Fruit fly (Drosophila melanogaster) whole organism, embryonic: ENCODE measurements around the gene CG10165.
A peak's percentile ranks its signal among the peaks of the same experiment; 100 is the strongest.

ENCODE experiments used
- ATbp ChIP-seq: fragments of 200-800 bp; sonication (Bioruptor generic); optimal IDR thresholded peaks from 2 replicates; lab custom pipeline; 2017; ENCODE audit warnings: missing biosample characterization, mild to moderate bottlenecking, missing genetic modification characterization, missing genetic modification reagents
- B-H2 ChIP-seq: fragments of 200-800 bp; sonication (Bioruptor generic); optimal IDR thresholded peaks from 2 replicates; lab custom pipeline; 2018; ENCODE audit warnings: missing biosample characterization, mild to moderate bottlenecking, missing genetic modification characterization
- Bdp1 ChIP-seq: fragments of 200-800 bp; sonication (Bioruptor generic); optimal IDR thresholded peaks from 3 replicates; lab custom pipeline; 2016; ENCODE audit warnings: missing biosample characterization, missing genetic modification characterization
- BtbVII ChIP-seq: fragments of 200-800 bp; sonication (Bioruptor generic); optimal IDR thresholded peaks from 3 replicates; lab custom pipeline; 2017; ENCODE audit warnings: missing biosample characterization, mild to moderate bottlenecking, missing genetic modification characterization
- Bteb2 ChIP-seq: fragments of 200-800 bp; sonication (Bioruptor generic); optimal IDR thresholded peaks from 2 replicates; lab custom pipeline; 2016; ENCODE audit warnings: missing biosample characterization, missing genetic modification characterization
- CG11247 ChIP-seq: fragments of 200-800 bp; sonication (Bioruptor generic); IDR thresholded peaks from 2 replicates; pipeline ENCODE4 v1.3.6; 2022; ENCODE audit warnings: missing biosample characterization, missing genetic modification characterization
- CG11504 ChIP-seq: fragments of 200-800 bp; sonication (Bioruptor generic); optimal IDR thresholded peaks from 3 replicates; lab custom pipeline; 2019; ENCODE audit warnings: missing biosample characterization, mild to moderate bottlenecking, missing genetic modification characterization, moderate library complexity
- CG11560 ChIP-seq: fragments of 200-800 bp; sonication (Bioruptor generic); IDR thresholded peaks from 3 replicates; pipeline ENCODE4 v1.3.6; 2022; ENCODE audit warnings: missing biosample characterization, missing genetic modification characterization
- CG11723 ChIP-seq: fragments of 200-800 bp; sonication (Bioruptor generic); optimal IDR thresholded peaks from 2 replicates; lab custom pipeline; 2017; ENCODE audit warnings: missing biosample characterization, mild to moderate bottlenecking, missing genetic modification characterization
- CG12236 ChIP-seq: fragments of 200-800 bp; sonication (Bioruptor generic); optimal IDR thresholded peaks from 2 replicates; lab custom pipeline; 2016; ENCODE audit warnings: missing biosample characterization, missing genetic modification characterization
- CG16813 ChIP-seq: fragments of 200-800 bp; sonication (Bioruptor generic); IDR thresholded peaks from 3 replicates; pipeline ENCODE4 v1.3.6; 2022; ENCODE audit warnings: missing biosample characterization, missing genetic modification characterization; ENCODE audit not compliant: partially characterized antibody
- CG17612 ChIP-seq: fragments of 200-800 bp; sonication (Bioruptor generic); IDR thresholded peaks from 2 replicates; pipeline ENCODE4 v1.3.6; 2022; ENCODE audit warnings: missing biosample characterization, missing genetic modification characterization
- CG2678 ChIP-seq: fragments of 200-800 bp; sonication (Bioruptor generic); optimal IDR thresholded peaks from 3 replicates; lab custom pipeline; 2019; ENCODE audit warnings: missing biosample characterization, mild to moderate bottlenecking, missing genetic modification characterization, moderate library complexity
- CG3065 ChIP-seq: fragments of 200-800 bp; sonication (Bioruptor generic); optimal IDR thresholded peaks from 2 replicates; lab custom pipeline; 2016; ENCODE audit warnings: missing biosample characterization, missing genetic modification characterization
- CG3163 ChIP-seq: fragments of 200-800 bp; sonication (Bioruptor generic); optimal IDR thresholded peaks from 3 replicates; lab custom pipeline; 2016; ENCODE audit warnings: missing biosample characterization, missing genetic modification characterization
- CG32767 ChIP-seq: fragments of 200-800 bp; sonication (Bioruptor generic); IDR thresholded peaks from 2 replicates; pipeline ENCODE4 v1.3.6; 2022; ENCODE audit warnings: missing biosample characterization, missing genetic modification characterization
- CG34422 ChIP-seq: fragments of 200-800 bp; sonication (Bioruptor generic); IDR thresholded peaks from 3 replicates; pipeline ENCODE4 v1.3.6; 2022; ENCODE audit warnings: missing biosample characterization, missing genetic modification characterization
- CG3847 ChIP-seq: fragments of 200-800 bp; sonication (Bioruptor generic); IDR thresholded peaks from 2 replicates; pipeline ENCODE4 v1.3.6; 2022; ENCODE audit warnings: missing biosample characterization, missing genetic modification characterization
- CG7556 ChIP-seq: fragments of 200-800 bp; sonication (Bioruptor generic); optimal IDR thresholded peaks from 2 replicates; lab custom pipeline; 2017; ENCODE audit warnings: missing biosample characterization, mild to moderate bottlenecking, missing genetic modification characterization
- CG9817 ChIP-seq: fragments of 200-800 bp; sonication (Bioruptor generic); optimal IDR thresholded peaks from 2 replicates; lab custom pipeline; 2018; ENCODE audit warnings: missing biosample characterization, mild to moderate bottlenecking, missing genetic modification characterization, moderate library complexity
- CTCF ChIP-seq: fragments of 200-800 bp; sonication (Bioruptor generic); optimal IDR thresholded peaks from 2 replicates; lab custom pipeline; 2017; ENCODE audit warnings: missing biosample characterization, mild to moderate bottlenecking, missing genetic modification characterization, moderate library complexity
- Dip2 ChIP-seq: fragments of 200-800 bp; sonication (Bioruptor generic); IDR thresholded peaks from 2 replicates; pipeline ENCODE4 v1.3.6; 2022; ENCODE audit warnings: missing biosample characterization, missing genetic modification characterization
- Doc2 ChIP-seq: fragments of 200-800 bp; sonication (Bioruptor generic); IDR thresholded peaks from 2 replicates; pipeline ENCODE4 v1.3.6; 2022; ENCODE audit warnings: missing biosample characterization, missing genetic modification characterization
- Dref ChIP-seq: fragments of 200-800 bp; sonication (Bioruptor generic); IDR thresholded peaks from 2 replicates; pipeline ENCODE4 v1.3.6; 2022; ENCODE audit warnings: missing biosample characterization, missing genetic modification characterization
- Eip74EF ChIP-seq, 2 experiments: fragments of 200-800 bp in 1 of 2; fragments of >200 bp in 1 of 2; sonication (Bioruptor generic) in 1 of 2; optimal IDR thresholded peaks; 2 replicates each; lab custom pipeline; 2017 to 2019; ENCODE audit warnings: missing biosample characterization in 2 of 2, missing genetic modification characterization in 2 of 2, mild to moderate bottlenecking in 1 of 2, moderate library complexity in 1 of 2
- Fer1 ChIP-seq: fragments of 200-800 bp; sonication (Bioruptor generic); optimal IDR thresholded peaks from 2 replicates; lab custom pipeline; 2017; ENCODE audit warnings: missing biosample characterization, mild to moderate bottlenecking, missing genetic modification characterization
- H2.0 ChIP-seq: fragments of 200-800 bp; sonication (Bioruptor generic); IDR thresholded peaks from 2 replicates; pipeline ENCODE4 v1.3.6; 2022; ENCODE audit warnings: missing biosample characterization, missing genetic modification characterization
- Hand ChIP-seq: fragments of 200-800 bp; sonication (Bioruptor generic); optimal IDR thresholded peaks from 2 replicates; lab custom pipeline; 2017; ENCODE audit warnings: mild to moderate bottlenecking, missing biosample characterization, missing genetic modification reagents, missing genetic modification characterization
- HmgZ ChIP-seq: fragments of 200-800 bp; sonication (Bioruptor generic); optimal IDR thresholded peaks from 2 replicates; lab custom pipeline; 2018; ENCODE audit warnings: missing biosample characterization, mild to moderate bottlenecking, missing genetic modification characterization
- Lhr ChIP-seq: fragments of 200-800 bp; sonication (Bioruptor generic); optimal IDR thresholded peaks from 3 replicates; lab custom pipeline; 2017; ENCODE audit warnings: mild to moderate bottlenecking, missing biosample characterization, missing genetic modification reagents, missing genetic modification characterization
- Max ChIP-seq: fragments of 200-800 bp; sonication (Bioruptor generic); optimal IDR thresholded peaks from 2 replicates; lab custom pipeline; 2016; ENCODE audit warnings: missing biosample characterization, mild to moderate bottlenecking, missing genetic modification characterization
- Opbp ChIP-seq: fragments of 200-800 bp; sonication (Bioruptor generic); IDR thresholded peaks from 3 replicates; pipeline ENCODE4 v1.3.6; 2022; ENCODE audit warnings: missing biosample characterization, missing genetic modification characterization; ENCODE audit not compliant: partially characterized antibody
- Usf ChIP-seq: fragments of 200-800 bp; sonication (Bioruptor generic); optimal IDR thresholded peaks from 2 replicates; lab custom pipeline; 2017; ENCODE audit warnings: missing genotype, missing biosample characterization, missing genetic modification characterization
- abd-A ChIP-seq: fragments of 200-800 bp; sonication (Bioruptor generic); optimal IDR thresholded peaks from 3 replicates; lab custom pipeline; 2019; ENCODE audit warnings: missing biosample characterization, mild to moderate bottlenecking, missing genetic modification characterization, moderate library complexity
- amos ChIP-seq: fragments of 200-800 bp; sonication (Bioruptor generic); IDR thresholded peaks from 2 replicates; pipeline ENCODE4 v1.3.6; 2022; ENCODE audit warnings: missing biosample characterization, missing genetic modification characterization; ENCODE audit not compliant: partially characterized antibody
- aop ChIP-seq: fragments of 200-800 bp; sonication (Bioruptor generic); IDR thresholded peaks from 2 replicates; pipeline ENCODE4 v1.3.6; 2022; ENCODE audit warnings: missing biosample characterization, missing genetic modification characterization
- ems ChIP-seq: fragments of 200-800 bp; sonication (Bioruptor generic); optimal IDR thresholded peaks from 3 replicates; lab custom pipeline; 2016; ENCODE audit warnings: missing biosample characterization, missing genetic modification characterization
- eve ChIP-seq, 2 experiments: fragments of >200 bp; optimal IDR thresholded peaks; 2 replicates each; lab custom pipeline; 2017; ENCODE audit warnings: missing biosample characterization in 2 of 2, missing genetic modification characterization in 2 of 2
- hb ChIP-seq: fragments of 200-800 bp; sonication (Bioruptor generic); IDR thresholded peaks from 3 replicates; pipeline ENCODE4 v1.3.6; 2022; ENCODE audit warnings: missing biosample characterization, missing genetic modification characterization; ENCODE audit not compliant: partially characterized antibody
- lov ChIP-seq, 2 experiments: fragments of 200-800 bp in 1 of 2; fragments of >200 bp in 1 of 2; sonication (Bioruptor generic) in 1 of 2; IDR thresholded peaks in 1 of 2; optimal IDR thresholded peaks in 1 of 2; 2 replicates in 1 of 2; 3 replicates in 1 of 2; pipeline versions ENCODE4 v1.3.6 to Lab custom; 2017 to 2022; ENCODE audit warnings: missing biosample characterization in 1 of 2, missing genetic modification characterization in 1 of 2
- nom ChIP-seq: fragments of 200-800 bp; sonication (Bioruptor generic); optimal IDR thresholded peaks from 2 replicates; lab custom pipeline; 2017; ENCODE audit warnings: missing biosample characterization, missing genetic modification characterization, mild to moderate bottlenecking, moderate library complexity, missing genetic modification reagents
- pan ChIP-seq, 4 experiments: fragments of >200 bp in 3 of 4; fragments of 200-800 bp in 1 of 4; sonication (Bioruptor generic) in 1 of 4; optimal IDR thresholded peaks in 3 of 4; IDR thresholded peaks in 1 of 4; 2 replicates each; pipeline versions ENCODE4 v1.3.6 to Lab custom; 2017 to 2022; ENCODE audit warnings: missing biosample characterization in 2 of 4, missing genetic modification characterization in 2 of 4, mixed read lengths in 1 of 4
- scrt ChIP-seq: fragments of 200-800 bp; sonication (Bioruptor generic); optimal IDR thresholded peaks from 2 replicates; lab custom pipeline; 2018; ENCODE audit warnings: missing biosample characterization, mild to moderate bottlenecking, missing genetic modification characterization, moderate library complexity
- sisA ChIP-seq: fragments of 200-800 bp; sonication (Bioruptor generic); IDR thresholded peaks from 2 replicates; pipeline ENCODE4 v1.3.6; 2022; ENCODE audit warnings: missing biosample characterization, missing genetic modification characterization
- slou ChIP-seq: fragments of 200-800 bp; sonication (Bioruptor generic); optimal IDR thresholded peaks from 3 replicates; lab custom pipeline; 2016; ENCODE audit warnings: missing biosample characterization, missing genetic modification characterization
- tna ChIP-seq: fragments of 200-800 bp; sonication (Bioruptor generic); IDR thresholded peaks from 2 replicates; pipeline ENCODE4 v1.3.6; 2022; ENCODE audit warnings: missing biosample characterization, missing genetic modification characterization; ENCODE audit not compliant: partially characterized antibody
- unc-4 ChIP-seq: fragments of 200-800 bp; sonication (Bioruptor generic); IDR thresholded peaks from 2 replicates; pipeline ENCODE4 v1.3.6; 2022; ENCODE audit warnings: missing biosample characterization, missing genetic modification characterization; ENCODE audit not compliant: partially characterized antibody
- wor ChIP-seq: fragments of 200-800 bp; sonication (Bioruptor generic); IDR thresholded peaks from 2 replicates; pipeline ENCODE4 v1.3.6; 2022; ENCODE audit warnings: missing biosample characterization, missing genetic modification characterization
- zen ChIP-seq: fragments of 200-800 bp; sonication (Bioruptor generic); optimal IDR thresholded peaks from 3 replicates; lab custom pipeline; 2018; ENCODE audit warnings: missing biosample characterization, mild to moderate bottlenecking, missing genetic modification characterization, moderate library complexity

The CG10165 gene

dm6 chr2L:19518636-19519086 is 11.4 kb downstream of the CG10165 start, which contains the start of gene CG10132 (continued):
- no peak for TF ChIP-seq CG11504
- TF ChIP-seq sisA (GFP tag; lab: Robert Waterston, UW) = no peak
- TF ChIP-seq scrt (GFP tag; lab: Kevin White, UChicago) = no peak
- TF ChIP-seq wor (GFP tag; lab: Robert Waterston, UW) = no peak
- TF ChIP-seq abd-A = no peak
- TF ChIP-seq H2.0 (GFP tag; lab: Robert Waterston, UW) = no peak
- no peak for TF ChIP-seq CG2678
- TF ChIP-seq CG17612 (GFP tag; lab: Robert Waterston, UW) = no peak
- no peak for TF ChIP-seq CG3847
- peak; percentile 73 for TF ChIP-seq CTCF (GFP tag; lab: Kevin White, UChicago)
- TF ChIP-seq eve (GFP tag; optimal IDR thresholded peaks at IDR 0.05; lab: Kevin White, UChicago) = no peak
- no peak for TF ChIP-seq aop (GFP tag; lab: Robert Waterston, UW)
- peak; percentile 42; the same call in 1 of the 3 replicates for TF ChIP-seq CG34422 (GFP tag; lab: Robert Waterston, UW)
- no peak for TF ChIP-seq CG11723 (GFP tag; lab: Kevin White, UChicago)
- no peak for TF ChIP-seq Dip2 (GFP tag; lab: Robert Waterston, UW)
- TF ChIP-seq Usf (GFP tag; lab: Kevin White, UChicago) = no peak
- no peak for TF ChIP-seq Max (GFP tag; lab: Kevin White, UChicago)
- TF ChIP-seq Bteb2 (GFP tag; lab: Kevin White, UChicago) = no peak
- TF ChIP-seq Lhr = no peak
- no peak for TF ChIP-seq Bdp1 (GFP tag; lab: Kevin White, UChicago)
- TF ChIP-seq Hand (GFP tag; lab: Kevin White, UChicago) = no peak
- no peak for TF ChIP-seq CG12236 (GFP tag; lab: Kevin White, UChicago)
- TF ChIP-seq CG11247 (GFP tag; lab: Robert Waterston, UW) = no peak
- TF ChIP-seq Fer1 = no peak
- TF ChIP-seq CG7556 = no peak
- no peak for TF ChIP-seq B-H2
- peak; percentile 58 for TF ChIP-seq Dref (GFP tag; lab: Robert Waterston, UW)
- peak; percentile 58; the same call in 1 of the 2 replicates for TF ChIP-seq tna (GFP tag; lab: Robert Waterston, UW)
- TF ChIP-seq lov (optimal IDR thresholded peaks at IDR 0.05; lab: Kevin White, UChicago) = no peak
- no peak for TF ChIP-seq lov (GFP tag; IDR thresholded peaks at IDR 0.05; lab: Robert Waterston, UW)
- no peak for TF ChIP-seq pan (optimal IDR thresholded peaks at IDR 0.05; lab: Kevin White, UChicago)
- no peak for TF ChIP-seq pan (GFP tag; optimal IDR thresholded peaks at IDR 0.05 in 1 of 2, IDR thresholded peaks at IDR 0.05 in 1 of 2)
- no peak for TF ChIP-seq zen (tag; lab: Kevin White, UChicago)
- TF ChIP-seq nom (GFP tag; lab: Kevin White, UChicago) = no peak
- TF ChIP-seq slou (GFP tag; lab: Kevin White, UChicago) = no peak
- TF ChIP-seq Doc2 (GFP tag; lab: Robert Waterston, UW) = no peak
- TF ChIP-seq CG32767 (GFP tag; lab: Robert Waterston, UW) = peak; percentile 72; the same call in 1 of the 2 replicates
- TF ChIP-seq unc-4 (GFP tag; lab: Robert Waterston, UW) = peak; percentile 46; the same call in 1 of the 2 replicates
- TF ChIP-seq CG3163 (GFP tag; lab: Kevin White, UChicago) = no peak
- TF ChIP-seq amos = peak; percentile 30; the same call in 1 of the 2 replicates
- no peak for TF ChIP-seq Eip74EF (GFP tag; optimal IDR thresholded peaks at IDR 0.05; lab: Kevin White, UChicago)
- TF ChIP-seq HmgZ (tag; lab: Kevin White, UChicago) = no peak
- 0 out of 3 replicates have a peak, but pooled peaks have one; percentile 13 for TF ChIP-seq Opbp (GFP tag; lab: Robert Waterston, UW)
- peak; percentile 67; the same call in 1 of the 3 replicates for TF ChIP-seq hb
- no peak for TF ChIP-seq ems (GFP tag; lab: Kevin White, UChicago)
- no peak for TF ChIP-seq CG9817 (tag; lab: Kevin White, UChicago)
- no peak for TF ChIP-seq BtbVII (GFP tag; lab: Kevin White, UChicago)
- TF ChIP-seq CG3065 = no peak
- no peak for TF ChIP-seq ATbp
- TF ChIP-seq CG16813 (GFP tag; lab: Robert Waterston, UW) = peak; percentile 53; the same call in 2 of the 3 replicates
- no peak for TF ChIP-seq CG11560 (tag; lab: Robert Waterston, UW)
